Worm (Caenorhabditis elegans) whole organism, midembryonic: ENCODE results near the gene F59E12.3.

ENCODE experiments used
- T22C8.4 ChIP-seq: fragments of 200-800 bp; sonication (Bioruptor generic); IDR thresholded peaks from 2 replicates; pipeline ENCODE4 v1.3.6; 2022; ENCODE audit warnings: missing genetic modification characterization, missing compliant biosample characterization
- cog-1 ChIP-seq: sonication (generic microtip); optimal IDR thresholded peaks from 2 replicates; lab custom pipeline; 2016; ENCODE audit warnings: missing genetic modification characterization, missing compliant biosample characterization
- flt-1 ChIP-seq: fragments of 200-800 bp; sonication (Bioruptor generic); IDR thresholded peaks from 2 replicates; pipeline ENCODE4 v1.3.6; 2022; ENCODE audit warnings: missing genetic modification characterization, missing compliant biosample characterization
- klf-2 ChIP-seq: fragments of 200-800 bp; sonication (Bioruptor generic); conservative IDR thresholded peaks from 2 replicates; pipeline ENCODE4 v1.3.6; 2022; ENCODE audit warnings: missing genetic modification reagents, missing genetic modification characterization, missing compliant biosample characterization
- med-1 ChIP-seq: sonication (generic microtip); optimal IDR thresholded peaks from 2 replicates; lab custom pipeline; 2017; ENCODE audit warnings: missing genetic modification characterization, mild to moderate bottlenecking, missing compliant biosample characterization, antibody characterized with exemption, missing genetic modification reagents; ENCODE audit not compliant: insufficient read depth
- ref-1 ChIP-seq: fragments of 200-800 bp; sonication (Bioruptor generic); conservative IDR thresholded peaks from 2 replicates; pipeline ENCODE4 v1.3.6; 2022; ENCODE audit warnings: missing genetic modification reagents, missing genetic modification characterization, missing compliant biosample characterization
- tab-1 ChIP-seq: fragments of 200-800 bp; sonication (Bioruptor generic); IDR thresholded peaks from 2 replicates; pipeline ENCODE4 v1.3.6; 2022; ENCODE audit warnings: missing genetic modification characterization, missing compliant biosample characterization
- ztf-23 ChIP-seq: fragments of 200-800 bp; sonication (Bioruptor generic); IDR thresholded peaks from 2 replicates; pipeline ENCODE4 v1.3.6; 2022; ENCODE audit warnings: missing genetic modification reagents, missing genetic modification characterization, missing compliant biosample characterization
- ztf-29 ChIP-seq: fragments of 200-800 bp; sonication (Bioruptor generic); IDR thresholded peaks from 2 replicates; pipeline ENCODE4 v1.3.6; 2022; ENCODE audit warnings: missing genetic modification reagents, missing genetic modification characterization, missing compliant biosample characterization

F59E12.3 gene

ce11 chrII:5638059-5638458, at the start of gene F59E12.3:
Gene F59E12.3 (plus strand): TSS chrII:5638359.
- TF ChIP-seq ztf-23 (GFP tag; lab: Robert Waterston, UW), result no peak
- no peak for TF ChIP-seq klf-2 (GFP tag; lab: Robert Waterston, UW)
- TF ChIP-seq ref-1 (GFP tag; lab: Robert Waterston, UW), result no peak
- TF ChIP-seq tab-1 (GFP tag; lab: Robert Waterston, UW), result no peak
- TF ChIP-seq med-1 (GFP tag; lab: Kevin White, UChicago), result no peak
- TF ChIP-seq ztf-29 (GFP tag; lab: Robert Waterston, UW), result no peak
- no peak for TF ChIP-seq T22C8.4 (GFP tag; lab: Robert Waterston, UW)
- no peak for TF ChIP-seq flt-1
- no peak for TF ChIP-seq cog-1

- no peak for TF ChIP-seq ztf-23 (GFP tag; lab: Robert Waterston, UW)
- TF ChIP-seq flt-1, result no peak
- TF ChIP-seq cog-1, result no peak
- no peak for TF ChIP-seq ref-1 (GFP tag; lab: Robert Waterston, UW)
- no peak for TF ChIP-seq tab-1 (GFP tag; lab: Robert Waterston, UW)
- TF ChIP-seq klf-2 (GFP tag; lab: Robert Waterston, UW), result no peak
- no peak for TF ChIP-seq med-1 (GFP tag; lab: Kevin White, UChicago)
- TF ChIP-seq T22C8.4 (GFP tag; lab: Robert Waterston, UW), result no peak
- TF ChIP-seq ztf-29 (GFP tag; lab: Robert Waterston, UW), result no peak
Measured at ce11 chrII:5589690-5590089, 48.5 kb upstream of the F59E12.3 start, which contains the start of gene C17G10.13. Gene C17G10.13 (minus strand): TSS chrII:5589790.

ce11 chrII:5591558-5591957, 46.6 kb upstream of the F59E12.3 start:
- TF ChIP-seq ref-1 (GFP tag; lab: Robert Waterston, UW), result no peak
- no peak for TF ChIP-seq med-1 (GFP tag; lab: Kevin White, UChicago)
- TF ChIP-seq klf-2 (GFP tag; lab: Robert Waterston, UW), result no peak
- no peak for TF ChIP-seq flt-1

ce11 chrII:5592857-5593256, 45.3 kb upstream of the F59E12.3 start:
- no peak for TF ChIP-seq ztf-23 (GFP tag; lab: Robert Waterston, UW)
- TF ChIP-seq klf-2 (GFP tag; lab: Robert Waterston, UW), result no peak

- TF ChIP-seq klf-2 (GFP tag; lab: Robert Waterston, UW) (no peak), med-1 (GFP tag; lab: Kevin White, UChicago) (no peak), tab-1 (GFP tag; lab: Robert Waterston, UW) (no peak), ztf-23 (GFP tag; lab: Robert Waterston, UW) (0 out of 2 replicates have a peak, but pooled peaks have one; percentile 10), flt-1 (no peak), ref-1 (GFP tag; lab: Robert Waterston, UW) (no peak), cog-1 (peak; percentile 60)
Measured at ce11 chrII:5593377-5593932, 44.7 kb upstream of the F59E12.3 start, which contains the start of gene cdc-14. Gene cdc-14 (minus strand): TSS chrII:5593427.

- TF ChIP-seq klf-2 (GFP tag; lab: Robert Waterston, UW), result 0 out of 2 replicates have a peak, but pooled peaks have one; percentile 44
- TF ChIP-seq cog-1, result peak; percentile 56
- no peak for TF ChIP-seq ref-1 (GFP tag; lab: Robert Waterston, UW)
Measured at ce11 chrII:5594210-5594764, 43.9 kb upstream of the F59E12.3 start, which contains the start of gene ttc-4. Gene ttc-4 (plus strand): TSS chrII:5594714.

ce11 chrII:5596247-5596646, 41.9 kb upstream of the F59E12.3 start, which contains the start of gene C17G10.1:
Gene C17G10.1 (plus strand): TSS chrII:5596547.
- TF ChIP-seq cog-1, result no peak

ce11 chrII:5599326-5600044, 38.7 kb upstream of the F59E12.3 start, which contains the start of gene C17G10.10:
Gene C17G10.10 (minus strand): TSS chrII:5599376.
- TF ChIP-seq cog-1, result no peak
- no peak for TF ChIP-seq flt-1
- TF ChIP-seq ztf-29 (GFP tag; lab: Robert Waterston, UW), result no peak
- TF ChIP-seq ref-1 (GFP tag; lab: Robert Waterston, UW), result no peak
- TF ChIP-seq tab-1 (GFP tag; lab: Robert Waterston, UW), result no peak
- no peak for TF ChIP-seq klf-2 (GFP tag; lab: Robert Waterston, UW)
- TF ChIP-seq T22C8.4 (GFP tag; lab: Robert Waterston, UW), result no peak
- TF ChIP-seq med-1 (GFP tag; lab: Kevin White, UChicago), result no peak
- TF ChIP-seq ztf-23 (GFP tag; lab: Robert Waterston, UW), result no peak

ce11 chrII:5603194-5603593, 35.0 kb upstream of the F59E12.3 start, which contains the start of gene C17G10.6:
Gene C17G10.6 (minus strand): TSS chrII:5603294.
- TF ChIP-seq T22C8.4 (GFP tag; lab: Robert Waterston, UW) (no peak), ref-1 (GFP tag; lab: Robert Waterston, UW) (no peak), klf-2 (GFP tag; lab: Robert Waterston, UW) (no peak), tab-1 (GFP tag; lab: Robert Waterston, UW) (no peak), med-1 (GFP tag; lab: Kevin White, UChicago) (no peak), flt-1 (no peak), cog-1 (no peak), ztf-23 (GFP tag; lab: Robert Waterston, UW) (no peak), ztf-29 (GFP tag; lab: Robert Waterston, UW) (no peak)
